Fruit fly (Drosophila melanogaster) whole organism, adult: ENCODE measurements around the gene eRF1.

Source experiments
- CG11617 ChIP-seq: fragments of 200-800 bp; sonication (Bioruptor generic); optimal IDR thresholded peaks from 2 replicates; lab custom pipeline; 2017; ENCODE audit warnings: mild to moderate bottlenecking, missing biosample characterization, missing genetic modification reagents, missing genetic modification characterization
- CG12768 ChIP-seq: fragments of 200-800 bp; sonication (Bioruptor generic); optimal IDR thresholded peaks from 2 replicates; lab custom pipeline; 2017; ENCODE audit warnings: missing biosample characterization, missing genetic modification characterization, mild to moderate bottlenecking, moderate library complexity, missing genetic modification reagents
- CG14711 ChIP-seq: fragments of 200-800 bp; sonication (Bioruptor generic); optimal IDR thresholded peaks from 2 replicates; lab custom pipeline; 2018; ENCODE audit warnings: missing biosample characterization, mild to moderate bottlenecking, missing genetic modification characterization, moderate library complexity
- CG1620 ChIP-seq: fragments of 200-800 bp; sonication (Bioruptor generic); optimal IDR thresholded peaks from 2 replicates; lab custom pipeline; 2016; ENCODE audit warnings: missing biosample characterization, missing genetic modification characterization
- CG33017 ChIP-seq: fragments of 200-800 bp; sonication (Bioruptor generic); optimal IDR thresholded peaks from 2 replicates; lab custom pipeline; 2018; ENCODE audit warnings: missing biosample characterization, mild to moderate bottlenecking, missing genetic modification characterization, moderate library complexity
- CG5204 ChIP-seq: fragments of 200-800 bp; sonication (Bioruptor generic); optimal IDR thresholded peaks from 2 replicates; lab custom pipeline; 2016; ENCODE audit warnings: missing biosample characterization, missing genetic modification characterization
- CG7045 ChIP-seq: fragments of 200-800 bp; sonication (Bioruptor generic); optimal IDR thresholded peaks from 2 replicates; lab custom pipeline; 2017; ENCODE audit warnings: missing biosample characterization, mild to moderate bottlenecking, missing genetic modification characterization
- CG7101 ChIP-seq: fragments of 200-800 bp; sonication (Bioruptor generic); optimal IDR thresholded peaks from 2 replicates; lab custom pipeline; 2018; ENCODE audit warnings: missing biosample characterization, mild to moderate bottlenecking, missing genetic modification characterization, moderate library complexity
- Clk ChIP-seq: fragments of 200-800 bp; sonication (Bioruptor generic); optimal IDR thresholded peaks from 2 replicates; lab custom pipeline; 2017; ENCODE audit warnings: missing biosample characterization, missing genetic modification characterization
- Crg-1 ChIP-seq: fragments of 200-800 bp; sonication (Bioruptor generic); optimal IDR thresholded peaks from 2 replicates; lab custom pipeline; 2016; ENCODE audit warnings: missing biosample characterization, missing genetic modification characterization
- Hr96 ChIP-seq: fragments of 200-800 bp; sonication (Bioruptor generic); optimal IDR thresholded peaks from 2 replicates; lab custom pipeline; 2016; ENCODE audit warnings: missing biosample characterization, missing genetic modification characterization
- Mnt ChIP-seq: fragments of 200-800 bp; sonication (Bioruptor generic); optimal IDR thresholded peaks from 2 replicates; lab custom pipeline; 2016; ENCODE audit warnings: missing biosample characterization, mild to moderate bottlenecking, missing genetic modification characterization
- bab1 ChIP-seq: fragments of 200-800 bp; sonication (Bioruptor generic); optimal IDR thresholded peaks from 3 replicates; lab custom pipeline; 2019; ENCODE audit warnings: missing biosample characterization, mild to moderate bottlenecking, missing genetic modification characterization, moderate library complexity
- cic ChIP-seq: fragments of 200-800 bp; sonication (Bioruptor generic); optimal IDR thresholded peaks from 2 replicates; lab custom pipeline; 2017; ENCODE audit warnings: missing biosample characterization, mild to moderate bottlenecking, missing genetic modification characterization, moderate library complexity
- cnc ChIP-seq, 2 experiments: fragments of >200 bp; optimal IDR thresholded peaks; 2 replicates each; lab custom pipeline; 2017
- kay ChIP-seq: fragments of 200-800 bp; sonication (Bioruptor generic); peaks from one replicate; lab custom pipeline; 2016; ENCODE audit warnings: missing biosample characterization, missing genetic modification characterization, borderline replicate concordance
- ovo ChIP-seq: fragments of 200-800 bp; sonication (Bioruptor generic); optimal IDR thresholded peaks from 2 replicates; lab custom pipeline; 2016; ENCODE audit warnings: missing biosample characterization, missing genetic modification characterization
- pad ChIP-seq: fragments of 200-800 bp; sonication (Bioruptor generic); optimal IDR thresholded peaks from 3 replicates; lab custom pipeline; 2017; ENCODE audit warnings: missing biosample characterization, missing genetic modification characterization, mild to moderate bottlenecking, moderate library complexity, missing genetic modification reagents
- tj ChIP-seq: fragments of 200-800 bp; sonication (Bioruptor generic); optimal IDR thresholded peaks from 3 replicates; lab custom pipeline; 2017; ENCODE audit warnings: missing biosample characterization, mild to moderate bottlenecking, missing genetic modification characterization, moderate library complexity
- toe ChIP-seq: fragments of 200-800 bp; sonication (Bioruptor generic); optimal IDR thresholded peaks from 2 replicates; lab custom pipeline; 2016; ENCODE audit warnings: missing biosample characterization, missing genetic modification characterization

The eRF1 gene

dm6 chr3L:20347762-20348580, at the start of gene eRF1, which contains the start of gene Rbbp5:
eRF1 (plus strand) TSS chr3L:20348355.
Rbbp5 (minus strand) TSS chr3L:20347942.
- TF ChIP-seq CG1620 = peak; percentile 76
- peak; percentile 67 for TF ChIP-seq CG11617 (GFP tag; lab: Kevin White, UChicago)
- peak; percentile 36 for TF ChIP-seq CG33017 (tag; lab: Kevin White, UChicago)
- TF ChIP-seq tj (GFP tag; lab: Kevin White, UChicago) = peak; percentile 52
- no peak for TF ChIP-seq cnc (optimal IDR thresholded peaks at IDR 0.05; lab: Kevin White, UChicago)
- peak; percentile 93 for TF ChIP-seq Mnt (GFP tag; lab: Kevin White, UChicago)
- TF ChIP-seq CG12768 (GFP tag; lab: Kevin White, UChicago) = peak; percentile 48
- no peak for TF ChIP-seq pad (GFP tag; lab: Kevin White, UChicago)
- TF ChIP-seq Crg-1 (GFP tag; lab: Kevin White, UChicago) = peak; percentile 66
- no peak for TF ChIP-seq cic (GFP tag; lab: Kevin White, UChicago)
- no peak for TF ChIP-seq kay (GFP tag; lab: Kevin White, UChicago)
- TF ChIP-seq Clk = peak; percentile 9
- TF ChIP-seq CG7045 = peak; percentile 65
- peak; percentile 73 for TF ChIP-seq bab1 (GFP tag; lab: Kevin White, UChicago)
- TF ChIP-seq CG14711 (tag; lab: Kevin White, UChicago) = peak; percentile 79
- no peak for TF ChIP-seq toe (GFP tag; lab: Kevin White, UChicago)
- TF ChIP-seq ovo = peak; percentile 52
- no peak for TF ChIP-seq CG5204
- TF ChIP-seq Hr96 = peak; percentile 37
- peak; percentile 82 for TF ChIP-seq CG7101 (tag; lab: Kevin White, UChicago)

DNA sequence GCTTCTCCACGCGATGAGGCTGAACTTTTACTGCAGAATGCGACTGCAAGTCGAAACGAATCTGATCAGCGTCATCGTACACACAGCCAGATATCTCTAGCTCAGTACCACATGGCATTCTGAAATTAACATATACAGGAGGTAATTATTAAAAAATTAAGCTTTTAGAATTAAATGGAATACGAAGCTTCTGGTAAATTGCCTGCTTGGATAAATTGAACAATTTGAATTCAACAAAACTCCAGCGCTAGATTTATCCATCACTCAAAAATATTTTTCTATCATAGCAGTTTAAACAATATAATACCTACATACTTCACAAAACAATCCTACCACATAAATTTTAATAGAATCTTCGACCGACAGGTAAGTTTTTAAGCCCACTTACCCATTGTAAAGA, 49.0 kb upstream of the eRF1 start, which contains the start of gene SCCRO4:
Gene SCCRO4 (plus strand): TSS at position 301 of the 400 bp plus-strand sequence.
- TF ChIP-seq CG33017 (tag; lab: Kevin White, UChicago) (no peak), Crg-1 (GFP tag; lab: Kevin White, UChicago) (no peak), Clk (no peak), CG11617 (GFP tag; lab: Kevin White, UChicago) (no peak), CG7101 (tag; lab: Kevin White, UChicago) (no peak), cic (GFP tag; lab: Kevin White, UChicago) (no peak), bab1 (GFP tag; lab: Kevin White, UChicago) (no peak), CG12768 (GFP tag; lab: Kevin White, UChicago) (no peak)

DNA sequence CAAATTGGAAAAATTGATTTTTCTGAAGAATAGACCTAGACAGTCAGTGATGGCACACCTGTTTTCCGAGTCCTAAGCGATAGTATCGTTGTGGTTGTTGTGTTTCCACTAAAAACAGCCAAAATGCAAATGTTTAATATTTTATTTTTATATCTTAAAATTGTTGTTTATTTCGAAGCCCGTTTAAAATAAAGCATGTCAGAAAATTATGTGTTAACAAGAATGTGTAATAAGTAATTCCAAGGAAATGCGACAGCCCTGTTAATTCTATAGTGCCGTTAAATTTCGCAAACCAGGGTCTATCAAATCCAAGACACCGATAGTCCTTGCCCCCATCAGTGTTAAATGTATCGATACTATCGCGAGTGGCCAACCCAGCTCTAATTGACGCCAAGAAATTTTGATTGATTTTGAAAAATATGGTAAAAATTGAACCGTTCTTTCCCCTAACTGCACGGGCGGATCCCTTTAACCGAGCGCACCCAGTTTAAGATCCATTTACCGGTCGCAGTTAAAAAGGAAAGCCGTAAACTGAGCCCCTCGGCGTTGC, 46.0 kb upstream of the eRF1 start, which contains the start of gene Pex23:
Gene Pex23 (minus strand): TSS at position 61 of the 550 bp plus-strand sequence.
- TF ChIP-seq Mnt (GFP tag; lab: Kevin White, UChicago) (peak; percentile 70), CG33017 (tag; lab: Kevin White, UChicago) (peak; percentile 35), CG12768 (GFP tag; lab: Kevin White, UChicago) (peak; percentile 48), CG5204 (peak; percentile 76), bab1 (GFP tag; lab: Kevin White, UChicago) (peak; percentile 91), CG7045 (peak; percentile 69), Hr96 (peak; percentile 79), Clk (peak; percentile 68), ovo (peak; percentile 52), CG7101 (tag; lab: Kevin White, UChicago) (peak; percentile 75), cnc (optimal IDR thresholded peaks at IDR 0.05; lab: Kevin White, UChicago) (no peak), pad (GFP tag; lab: Kevin White, UChicago) (peak; percentile 58), toe (GFP tag; lab: Kevin White, UChicago) (peak; percentile 89), kay (GFP tag; lab: Kevin White, UChicago) (no peak), tj (GFP tag; lab: Kevin White, UChicago) (peak; percentile 41), CG11617 (GFP tag; lab: Kevin White, UChicago) (peak; percentile 74), CG1620 (peak; percentile 74), CG14711 (tag; lab: Kevin White, UChicago) (peak; percentile 96), cic (GFP tag; lab: Kevin White, UChicago) (peak; percentile 9), Crg-1 (GFP tag; lab: Kevin White, UChicago) (peak; percentile 50)

- no peak for TF ChIP-seq pad (GFP tag; lab: Kevin White, UChicago)
- no peak for TF ChIP-seq Crg-1 (GFP tag; lab: Kevin White, UChicago)
- no peak for TF ChIP-seq CG1620
- no peak for TF ChIP-seq bab1 (GFP tag; lab: Kevin White, UChicago)
- no peak for TF ChIP-seq CG14711 (tag; lab: Kevin White, UChicago)
Observed at dm6 chr3L:20306142-20306541, 42.0 kb upstream of the eRF1 start, which contains the start of gene CG32225. CG32225 (minus strand) TSS chr3L:20306283.

DNA sequence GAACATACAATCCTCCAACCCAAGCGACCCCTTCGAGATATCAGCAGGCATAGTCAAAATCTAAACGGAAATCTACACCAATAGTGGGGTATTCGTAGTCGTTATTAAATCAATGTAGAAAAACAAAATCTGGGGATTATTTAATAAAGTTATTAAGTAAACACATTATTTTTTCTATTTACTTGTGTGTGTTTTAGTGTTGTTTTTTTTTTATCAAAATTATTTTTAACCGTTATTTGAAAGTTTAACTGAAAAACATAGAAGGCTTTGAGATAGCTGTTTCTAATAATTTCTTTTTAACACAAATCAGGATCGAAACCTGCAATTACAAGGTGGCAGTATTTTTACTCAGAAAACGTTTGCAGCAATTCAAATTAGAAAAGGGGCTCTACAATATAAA, 38.8 kb upstream of the eRF1 start, which contains the start of gene polo:
Gene polo (plus strand): TSS at position 301 of the 400 bp plus-strand sequence.
- no peak for TF ChIP-seq tj (GFP tag; lab: Kevin White, UChicago)
- TF ChIP-seq ovo = no peak
- no peak for TF ChIP-seq CG7101 (tag; lab: Kevin White, UChicago)
- no peak for TF ChIP-seq toe (GFP tag; lab: Kevin White, UChicago)
- TF ChIP-seq bab1 (GFP tag; lab: Kevin White, UChicago) = no peak
- no peak for TF ChIP-seq CG14711 (tag; lab: Kevin White, UChicago)
- TF ChIP-seq CG12768 (GFP tag; lab: Kevin White, UChicago) = no peak
- TF ChIP-seq cic (GFP tag; lab: Kevin White, UChicago) = no peak
- no peak for TF ChIP-seq CG7045
- no peak for TF ChIP-seq cnc (optimal IDR thresholded peaks at IDR 0.05; lab: Kevin White, UChicago)
- TF ChIP-seq Mnt (GFP tag; lab: Kevin White, UChicago) = no peak
